Fruit fly (Drosophila melanogaster) whole organism, adult: ENCODE results near the gene THG.

Experiments
- CG11617 ChIP-seq: fragments of 200-800 bp; sonication (Bioruptor generic); optimal IDR thresholded peaks from 2 replicates; lab custom pipeline; 2017; ENCODE audit warnings: mild to moderate bottlenecking, missing biosample characterization, missing genetic modification reagents, missing genetic modification characterization
- CG7045 ChIP-seq: fragments of 200-800 bp; sonication (Bioruptor generic); optimal IDR thresholded peaks from 2 replicates; lab custom pipeline; 2017; ENCODE audit warnings: missing biosample characterization, mild to moderate bottlenecking, missing genetic modification characterization
- CG7101 ChIP-seq: fragments of 200-800 bp; sonication (Bioruptor generic); optimal IDR thresholded peaks from 2 replicates; lab custom pipeline; 2018; ENCODE audit warnings: missing biosample characterization, mild to moderate bottlenecking, missing genetic modification characterization, moderate library complexity
- Clk ChIP-seq: fragments of 200-800 bp; sonication (Bioruptor generic); optimal IDR thresholded peaks from 2 replicates; lab custom pipeline; 2017; ENCODE audit warnings: missing biosample characterization, missing genetic modification characterization
- Crg-1 ChIP-seq: fragments of 200-800 bp; sonication (Bioruptor generic); optimal IDR thresholded peaks from 2 replicates; lab custom pipeline; 2016; ENCODE audit warnings: missing biosample characterization, missing genetic modification characterization
- Hr96 ChIP-seq: fragments of 200-800 bp; sonication (Bioruptor generic); optimal IDR thresholded peaks from 2 replicates; lab custom pipeline; 2016; ENCODE audit warnings: missing biosample characterization, missing genetic modification characterization
- cnc ChIP-seq, 2 experiments: fragments of >200 bp; optimal IDR thresholded peaks; 2 replicates each; lab custom pipeline; 2017
- kay ChIP-seq: fragments of 200-800 bp; sonication (Bioruptor generic); peaks from one replicate; lab custom pipeline; 2016; ENCODE audit warnings: missing biosample characterization, missing genetic modification characterization, borderline replicate concordance
- pad ChIP-seq: fragments of 200-800 bp; sonication (Bioruptor generic); optimal IDR thresholded peaks from 3 replicates; lab custom pipeline; 2017; ENCODE audit warnings: missing biosample characterization, missing genetic modification characterization, mild to moderate bottlenecking, moderate library complexity, missing genetic modification reagents
- tj ChIP-seq: fragments of 200-800 bp; sonication (Bioruptor generic); optimal IDR thresholded peaks from 3 replicates; lab custom pipeline; 2017; ENCODE audit warnings: missing biosample characterization, mild to moderate bottlenecking, missing genetic modification characterization, moderate library complexity

- no peak for TF ChIP-seq CG7101 (tag; lab: Kevin White, UChicago)
- TF ChIP-seq cnc (optimal IDR thresholded peaks at IDR 0.05; lab: Kevin White, UChicago) = no peak
- TF ChIP-seq CG11617 (GFP tag; lab: Kevin White, UChicago) = no peak
- no peak for TF ChIP-seq Crg-1 (GFP tag; lab: Kevin White, UChicago)
- TF ChIP-seq pad (GFP tag; lab: Kevin White, UChicago) = no peak
- no peak for TF ChIP-seq Hr96 (GFP tag; lab: Kevin White, UChicago)
- no peak for TF ChIP-seq CG7045 (GFP tag; lab: Kevin White, UChicago)
- TF ChIP-seq tj (GFP tag; lab: Kevin White, UChicago) = no peak
- TF ChIP-seq kay (GFP tag; lab: Kevin White, UChicago) = no peak
- TF ChIP-seq Clk (GFP tag; lab: Kevin White, UChicago) = no peak
These were observed 45.6 kb upstream of the THG start for dm6 chr2L:15055105-15055504.
